Worm (Caenorhabditis elegans) whole organism, L4 larva: ENCODE measurements around the gene F55C9.5.
A peak's percentile ranks its signal among the peaks of the same experiment; 100 is the strongest.
"Not testable (repeated sequence)": the region's sequence is repeated elsewhere in the genome, so short reads cannot be mapped to it uniquely, and the experiment has no call there.

Experiments used
- F10B5.3 ChIP-seq: sonication (generic microtip); optimal IDR thresholded peaks from 2 replicates; lab custom pipeline; 2016; ENCODE audit warnings: mild to moderate bottlenecking, missing genetic modification characterization, missing compliant biosample characterization
- F44E2.7 ChIP-seq: fragments of 200-800 bp; sonication (Bioruptor generic); IDR thresholded peaks from 2 replicates; pipeline ENCODE4 v2.1.2; 2022; ENCODE audit warnings: missing genetic modification characterization, missing compliant biosample characterization
- Y48G9A.11 ChIP-seq: fragments of 200-800 bp; sonication (Bioruptor generic); IDR thresholded peaks from 2 replicates; pipeline ENCODE4 v1.3.6; 2022; ENCODE audit warnings: missing genetic modification reagents, missing genetic modification characterization, missing compliant biosample characterization
- ZK546.5 ChIP-seq, 2 experiments: sonication (generic microtip); optimal IDR thresholded peaks; 2 replicates each; lab custom pipeline; 2017; ENCODE audit warnings: missing biosample characterization in 2 of 2, missing genetic modification characterization in 2 of 2
- aha-1 ChIP-seq: fragments of 150-350 bp; peaks from one replicate; lab custom pipeline; 2014; ENCODE audit warnings: missing biosample characterization, missing genetic modification characterization
- ama-1 ChIP-seq: fragments of 150-350 bp; optimal IDR thresholded peaks from 2 replicates; lab custom pipeline; 2014; ENCODE audit warnings: inconsistent platforms, mixed read lengths
- daf-16 ChIP-seq, 3 experiments: sonication (generic microtip); optimal IDR thresholded peaks; 2 replicates each; lab custom pipeline; 2016 to 2017; ENCODE audit warnings: missing genetic modification characterization in 3 of 3, missing genetic modification reagents in 3 of 3, mild to moderate bottlenecking in 2 of 3, missing compliant biosample characterization in 2 of 3, missing biosample characterization in 1 of 3, moderate library complexity in 1 of 3
- daf-19 ChIP-seq: fragments of 200-800 bp; sonication (Bioruptor generic); conservative IDR thresholded peaks from 2 replicates; pipeline ENCODE4 v1.3.6; 2022; ENCODE audit warnings: missing genetic modification characterization, missing compliant biosample characterization
- daf-8 ChIP-seq: fragments of 200-800 bp; sonication (Bioruptor generic); IDR thresholded peaks from 2 replicates; pipeline ENCODE4 v1.3.6; 2022; ENCODE audit warnings: missing genetic modification characterization, missing compliant biosample characterization
- dmd-8 ChIP-seq: fragments of 200-800 bp; sonication (Bioruptor generic); IDR thresholded peaks from 2 replicates; pipeline ENCODE4 v1.3.6; 2022; ENCODE audit warnings: missing genetic modification characterization, missing compliant biosample characterization
- dmd-9 ChIP-seq: fragments of 200-800 bp; sonication (Bioruptor generic); IDR thresholded peaks from 2 replicates; pipeline ENCODE4 v1.3.6; 2022; ENCODE audit warnings: missing genetic modification reagents, missing genetic modification characterization, missing compliant biosample characterization
- dve-1 ChIP-seq: sonication (generic microtip); optimal IDR thresholded peaks from 2 replicates; lab custom pipeline; 2017; ENCODE audit warnings: antibody characterized with exemption, mild to moderate bottlenecking, missing genetic modification characterization, missing compliant biosample characterization; ENCODE audit not compliant: insufficient read depth
- fos-1 ChIP-seq: fragments of 150-350 bp; optimal IDR thresholded peaks from 2 replicates; lab custom pipeline; 2014; ENCODE audit warnings: missing biosample characterization, missing genetic modification characterization
- gei-8 ChIP-seq: fragments of 200-800 bp; sonication (Bioruptor generic); optimal IDR thresholded peaks from 2 replicates; lab custom pipeline; 2018; ENCODE audit warnings: mild to moderate bottlenecking, missing genetic modification characterization, missing compliant biosample characterization
- hlh-11 ChIP-seq: fragments of 200-800 bp; sonication (Bioruptor generic); optimal IDR thresholded peaks from 2 replicates; lab custom pipeline; 2018; ENCODE audit warnings: mild to moderate bottlenecking, missing genetic modification characterization, missing compliant biosample characterization
- jun-1 ChIP-seq: fragments of 150-350 bp; optimal IDR thresholded peaks from 2 replicates; lab custom pipeline; 2014; ENCODE audit warnings: missing biosample characterization, missing genetic modification reagents, missing genetic modification characterization
- lim-7 ChIP-seq: fragments of 200-800 bp; sonication (Bioruptor generic); IDR thresholded peaks from 2 replicates; pipeline ENCODE4 v1.3.6; 2022; ENCODE audit warnings: missing genetic modification characterization, missing compliant biosample characterization
- lin-29 ChIP-seq: fragments of 200-800 bp; sonication (Bioruptor generic); IDR thresholded peaks from 2 replicates; pipeline ENCODE4 v1.3.6; 2022; ENCODE audit warnings: missing genetic modification reagents, missing genetic modification characterization, missing compliant biosample characterization
- lin-38 ChIP-seq: fragments of 200-800 bp; sonication (Bioruptor generic); IDR thresholded peaks from 2 replicates; pipeline ENCODE4 v1.3.6; 2022; ENCODE audit warnings: missing genetic modification reagents, missing genetic modification characterization, missing compliant biosample characterization
- mdl-1 ChIP-seq, 2 experiments: fragments of 150-350 bp in 1 of 2; sonication (generic microtip) in 1 of 2; optimal IDR thresholded peaks; 2 replicates each; lab custom pipeline; 2014 to 2017; ENCODE audit warnings: missing biosample characterization in 2 of 2, missing genetic modification characterization in 2 of 2
- mdt-29 ChIP-seq: fragments of 200-800 bp; sonication (Bioruptor generic); IDR thresholded peaks from 2 replicates; pipeline ENCODE4 v1.3.6; 2022; ENCODE audit warnings: missing genetic modification reagents, missing genetic modification characterization, missing compliant biosample characterization
- mes-2 ChIP-seq: sonication (generic microtip); optimal IDR thresholded peaks from 2 replicates; lab custom pipeline; 2016; ENCODE audit warnings: missing genotype, mild to moderate bottlenecking, missing genetic modification characterization, missing compliant biosample characterization; ENCODE audit not compliant: poor library complexity, severe bottlenecking
- nhr-237 ChIP-seq: sonication (generic microtip); optimal IDR thresholded peaks from 2 replicates; lab custom pipeline; 2017; ENCODE audit warnings: missing biosample characterization, missing genetic modification characterization
- nhr-28 ChIP-seq: fragments of 150-350 bp; optimal IDR thresholded peaks from 2 replicates; lab custom pipeline; 2014; ENCODE audit warnings: missing biosample characterization, missing genetic modification characterization
- nhr-76 ChIP-seq: fragments of 150-350 bp; optimal IDR thresholded peaks from 2 replicates; lab custom pipeline; 2014; ENCODE audit warnings: missing biosample characterization, missing genetic modification characterization
- pqm-1 ChIP-seq: sonication (generic microtip); optimal IDR thresholded peaks from 2 replicates; lab custom pipeline; 2017; ENCODE audit warnings: missing biosample characterization, missing genetic modification characterization
- set-16 ChIP-seq: fragments of 200-800 bp; sonication (Bioruptor generic); IDR thresholded peaks from 2 replicates; pipeline ENCODE4 v1.3.6; 2022; ENCODE audit warnings: missing genetic modification reagents, missing genetic modification characterization, missing compliant biosample characterization
- snpc-1.2 ChIP-seq: fragments of 200-800 bp; sonication (Bioruptor generic); IDR thresholded peaks from 2 replicates; pipeline ENCODE4 v1.3.6; 2022; ENCODE audit warnings: missing genetic modification reagents, missing genetic modification characterization, missing compliant biosample characterization
- spr-1 ChIP-seq: sonication (generic microtip); optimal IDR thresholded peaks from 2 replicates; lab custom pipeline; 2016; ENCODE audit warnings: mild to moderate bottlenecking, missing genetic modification characterization, missing compliant biosample characterization
- tra-1 ChIP-seq: fragments of 200-800 bp; sonication (Bioruptor generic); IDR thresholded peaks from 2 replicates; pipeline ENCODE4 v1.3.6; 2022; ENCODE audit warnings: missing genetic modification reagents, missing genetic modification characterization, missing compliant biosample characterization
- unc-39 ChIP-seq: sonication (generic microtip); optimal IDR thresholded peaks from 2 replicates; lab custom pipeline; 2017; ENCODE audit warnings: missing biosample characterization, missing genetic modification characterization
- unc-62 ChIP-seq, 3 experiments: fragments of 150-350 bp in 1 of 3; sonication (generic microtip); optimal IDR thresholded peaks in 2 of 3; peaks in 1 of 3; 1 replicate in 1 of 3; 2 replicates in 2 of 3; lab custom pipeline; 2014 to 2017; ENCODE audit warnings: missing biosample characterization in 3 of 3, missing genetic modification characterization in 3 of 3, missing genetic modification reagents in 3 of 3, missing genotype in 1 of 3
- vab-7 ChIP-seq: fragments of 200-800 bp; sonication (Bioruptor generic); IDR thresholded peaks from 2 replicates; pipeline ENCODE4 v1.3.6; 2022; ENCODE audit warnings: missing genetic modification reagents, missing genetic modification characterization, missing compliant biosample characterization
- zfp-3 ChIP-seq: fragments of 200-800 bp; sonication (Bioruptor generic); conservative IDR thresholded peaks from 2 replicates; pipeline ENCODE4 v1.3.6; 2022; ENCODE audit warnings: missing genetic modification reagents, missing genetic modification characterization, missing compliant biosample characterization
- zip-2 ChIP-seq: fragments of 150-350 bp; optimal IDR thresholded peaks from 2 replicates; lab custom pipeline; 2014; ENCODE audit warnings: missing biosample characterization, missing genetic modification characterization

Gene F55C9.5

DNA sequence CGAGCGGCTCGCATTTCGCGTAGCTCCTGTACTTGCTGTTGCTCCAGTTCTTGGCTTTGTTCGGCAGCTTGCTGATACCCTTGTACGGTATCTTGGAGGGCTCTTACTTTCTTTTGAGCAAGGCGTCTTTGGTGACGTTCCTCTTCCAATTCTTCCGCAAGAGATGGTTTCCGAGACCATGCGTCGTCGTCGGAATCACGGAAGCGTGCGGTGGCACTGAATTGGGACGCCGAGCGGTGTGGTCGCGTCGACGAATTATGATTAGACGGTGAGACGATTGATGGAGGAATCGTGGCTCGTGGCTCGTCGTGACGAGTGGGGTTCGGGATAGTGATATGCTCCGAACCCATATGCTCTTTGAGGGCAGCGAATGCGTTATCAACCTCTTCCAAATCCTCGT is 16.6 kb downstream of the F55C9.5 start:
- no peak for TF ChIP-seq unc-39 (tag; lab: Kevin White, UChicago)
- TF ChIP-seq aha-1, result peak; percentile 65

DNA sequence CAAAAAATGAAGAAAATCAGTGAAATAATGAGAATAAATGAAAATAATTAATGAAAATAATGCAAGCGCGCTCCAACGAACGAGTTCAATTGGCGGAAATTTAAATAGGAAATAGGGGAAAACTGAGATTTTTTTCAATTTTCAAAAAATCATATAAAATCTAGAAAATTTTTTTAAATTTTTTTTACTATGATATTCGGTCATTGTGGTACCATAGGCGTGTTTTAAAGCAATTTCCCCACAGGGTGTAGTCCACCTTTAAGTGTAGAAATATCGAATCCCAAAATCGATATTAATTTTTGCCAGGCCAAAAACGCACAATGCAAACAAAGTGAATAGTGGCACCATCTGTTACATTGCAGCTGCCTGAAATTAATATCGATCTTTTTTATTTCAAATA is 28.8 kb downstream of the F55C9.5 start, which contains the start of gene F21D9.1:
TSS of gene F21D9.1 (plus strand) at position 301 of the 400 bp plus-strand sequence.
- not testable (repeated sequence) for TF ChIP-seq hlh-11 (tag; lab: Kevin White, UChicago); aha-1; daf-19

DNA sequence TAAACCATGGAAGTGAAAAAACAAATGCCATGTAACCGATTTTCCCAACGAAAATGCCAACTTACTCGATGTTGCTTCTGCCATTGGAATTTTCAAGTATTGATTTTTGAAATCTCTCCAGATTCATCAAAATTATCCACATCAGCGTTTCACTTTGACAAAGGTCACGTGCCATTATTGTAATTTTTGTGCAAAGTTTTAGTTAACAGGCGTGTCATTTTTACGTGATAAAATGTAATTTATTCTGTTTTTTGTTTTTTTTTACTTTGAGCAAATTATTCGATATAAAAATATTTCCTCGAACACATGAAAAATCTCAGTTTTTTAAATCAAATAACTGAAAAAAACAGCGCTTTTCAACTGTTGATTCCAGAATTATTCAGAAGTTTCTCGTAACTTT is 30.6 kb downstream of the F55C9.5 start, which contains the start of gene F21D9.2:
TSS of gene F21D9.2 (minus strand) at position 101 of the 400 bp plus-strand sequence.
- TF ChIP-seq snpc-1.2, result no peak
- TF ChIP-seq nhr-28, result no peak
- TF ChIP-seq pqm-1 (tag; lab: Kevin White, UChicago), result no peak
- TF ChIP-seq lin-29, result no peak
- TF ChIP-seq ZK546.5 (tag; optimal IDR thresholded peaks at IDR 0.05; lab: Kevin White, UChicago), result no peak
- TF ChIP-seq tra-1, result no peak
- no peak for TF ChIP-seq daf-8 (GFP tag; lab: Robert Waterston, UW)
- no peak for TF ChIP-seq F44E2.7 (GFP tag; lab: Robert Waterston, UW)
- TF ChIP-seq Y48G9A.11 (GFP tag; lab: Robert Waterston, UW), result no peak
- TF ChIP-seq, all 104 proteins: peak for 0

DNA sequence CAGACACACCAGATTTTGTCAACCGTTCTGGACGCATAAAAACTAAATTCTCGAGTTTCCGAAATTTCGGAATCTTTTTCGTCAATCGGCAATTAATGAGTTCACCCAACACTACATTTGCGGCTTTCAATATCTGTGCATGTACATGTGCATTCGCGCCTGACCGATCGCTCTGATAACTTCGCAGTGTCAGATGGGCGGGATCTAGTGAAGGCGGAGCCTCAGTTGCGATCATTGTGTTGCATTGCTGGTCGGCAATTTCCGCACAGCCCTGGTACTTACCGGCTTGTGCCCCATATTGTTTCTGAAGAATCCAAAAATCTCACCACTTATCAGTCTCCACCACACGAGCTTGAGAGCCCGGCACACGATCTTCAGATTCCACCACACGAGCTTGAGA is 32.2 kb downstream of the F55C9.5 start:
- TF ChIP-seq nhr-237 (tag; lab: Kevin White, UChicago) (no peak), unc-62 (GFP tag; optimal IDR thresholded peaks at IDR 0.05 in 1 of 2; lab: Kevin White, UChicago) (peak in 1 of 2 experiments; percentile 62), unc-62 (tag; optimal IDR thresholded peaks at IDR 0.05; lab: Kevin White, UChicago) (no peak), ZK546.5 (tag; optimal IDR thresholded peaks at IDR 0.05; lab: Kevin White, UChicago) (no peak), daf-16 (GFP tag; optimal IDR thresholded peaks at IDR 0.05; lab: Kevin White, UChicago) (no peak), daf-16 (tag; optimal IDR thresholded peaks at IDR 0.05; lab: Kevin White, UChicago) (no peak), lin-38 (GFP tag; lab: Robert Waterston, UW) (no peak), set-16 (GFP tag; lab: Robert Waterston, UW) (no peak), aha-1 (peak; percentile 60)

DNA sequence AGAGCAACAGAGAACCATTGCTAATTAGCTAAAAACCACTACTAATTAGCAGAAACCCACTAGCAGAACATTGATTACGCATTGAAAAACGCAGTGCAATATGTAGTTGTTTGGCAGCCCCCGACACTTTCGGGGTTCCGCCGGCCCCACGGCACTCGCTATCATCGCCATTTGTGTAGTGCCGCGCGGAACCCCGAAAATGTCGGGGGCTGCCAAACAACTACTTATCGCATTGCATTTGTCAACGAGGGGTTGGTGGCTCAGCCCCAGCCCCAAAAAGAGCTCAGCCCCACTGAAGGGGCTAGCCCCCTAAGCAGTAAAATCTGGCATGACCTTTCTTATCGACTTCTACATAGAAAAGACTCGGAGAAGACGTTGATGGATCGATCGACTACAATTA is 33.5 kb downstream of the F55C9.5 start:
- no peak for TF ChIP-seq mes-2
- TF ChIP-seq gei-8 (GFP tag; lab: Kevin White, UChicago), result no peak
- TF ChIP-seq set-16 (GFP tag; lab: Robert Waterston, UW), result peak; percentile 53

DNA sequence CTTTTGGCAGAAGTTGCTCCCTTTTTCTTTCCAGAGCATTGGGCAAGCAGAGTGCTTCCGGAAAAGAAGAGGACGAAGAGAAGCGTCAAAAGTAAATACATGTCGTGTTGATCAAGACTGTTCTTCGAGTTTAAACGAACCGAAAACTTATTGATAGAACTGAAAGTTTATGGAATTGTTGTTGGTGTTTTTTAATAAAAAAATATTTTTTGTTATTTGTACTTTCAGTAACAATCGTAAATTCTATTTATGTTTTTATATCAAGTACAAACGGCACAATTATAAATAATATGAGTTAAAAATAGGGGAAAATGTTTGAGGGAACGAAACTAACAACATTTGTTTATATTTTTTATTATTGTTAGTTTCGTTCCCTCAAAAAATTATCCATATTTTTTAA is 35.3 kb downstream of the F55C9.5 start, which contains the start of gene F21D9.3:
TSS of gene F21D9.3 (minus strand) at position 101 of the 400 bp plus-strand sequence.
- TF ChIP-seq unc-62 (GFP tag; optimal IDR thresholded peaks at IDR 0.05 in 1 of 2; lab: Kevin White, UChicago) (peak in 1 of 2 experiments; percentile 11), unc-62 (tag; optimal IDR thresholded peaks at IDR 0.05; lab: Kevin White, UChicago) (no peak), dmd-8 (no peak)

DNA sequence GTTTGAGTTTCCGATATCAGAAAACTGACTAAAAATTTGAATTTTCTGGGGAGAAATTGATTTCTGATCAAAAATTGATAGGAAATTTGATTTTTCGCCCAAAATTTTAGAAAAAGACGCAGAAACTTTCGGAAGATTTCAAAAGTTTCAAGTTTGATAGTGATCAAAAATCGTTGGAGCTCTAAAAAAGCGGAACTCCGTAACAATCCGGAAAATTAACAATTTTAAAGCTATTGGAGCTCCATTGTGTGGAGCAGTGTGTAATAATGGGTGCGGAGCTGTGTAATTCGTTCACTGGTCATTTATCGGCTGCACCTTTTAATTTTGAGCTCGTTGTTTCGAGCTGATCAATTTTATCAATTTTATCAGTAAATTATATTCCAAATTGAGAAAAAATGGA is 39.4 kb downstream of the F55C9.5 start, which contains the start of gene F21D9.4:
TSS of gene F21D9.4 (plus strand) at position 301 of the 400 bp plus-strand sequence.
- TF ChIP-seq fos-1 (tag; lab: Kevin White, UChicago), result no peak
- no peak for TF ChIP-seq lim-7 (GFP tag; lab: Robert Waterston, UW)
- no peak for TF ChIP-seq ama-1 (lab: Kevin White, UChicago)
- TF ChIP-seq F10B5.3 (tag; lab: Kevin White, UChicago), result no peak
- no peak for TF ChIP-seq nhr-76
- no peak for TF ChIP-seq mdl-1 (tag; optimal IDR thresholded peaks at IDR 0.05; lab: Kevin White, UChicago)
- no peak for TF ChIP-seq dve-1
- TF ChIP-seq daf-16 (GFP tag; optimal IDR thresholded peaks at IDR 0.05; lab: Kevin White, UChicago), result no peak
- no peak for TF ChIP-seq daf-16 (tag; optimal IDR thresholded peaks at IDR 0.05; lab: Kevin White, UChicago)
- no peak for TF ChIP-seq jun-1 (tag; lab: Kevin White, UChicago)
- TF ChIP-seq dmd-9, result no peak
- no peak for TF ChIP-seq mdt-29
- TF ChIP-seq zfp-3, result no peak
- TF ChIP-seq hlh-11 (tag; lab: Kevin White, UChicago), result no peak
- no peak for TF ChIP-seq zip-2 (tag; lab: Kevin White, UChicago)
- TF ChIP-seq F44E2.7 (GFP tag; lab: Robert Waterston, UW), result no peak
- no peak for TF ChIP-seq spr-1 (tag; lab: Kevin White, UChicago)
- no peak for TF ChIP-seq dmd-8
- TF ChIP-seq vab-7 (GFP tag; lab: Robert Waterston, UW), result no peak
